Worm (Caenorhabditis elegans) whole organism, young adult: ENCODE measurements around the gene arf-1.

Experiments
- F10E7.11 ChIP-seq: sonication (generic microtip); optimal IDR thresholded peaks from 2 replicates; lab custom pipeline; 2017; ENCODE audit warnings: mild to moderate bottlenecking, missing genetic modification characterization, moderate library complexity, missing compliant biosample characterization
- F33H1.4 ChIP-seq: fragments of 200-800 bp; sonication (Bioruptor generic); IDR thresholded peaks from 2 replicates; pipeline ENCODE4 v1.3.6; 2022; ENCODE audit warnings: missing genetic modification reagents, missing genetic modification characterization, missing compliant biosample characterization
- F39B2.1 ChIP-seq: fragments of 200-800 bp; sonication (Bioruptor generic); IDR thresholded peaks from 2 replicates; pipeline ENCODE4 v1.3.6; 2022; ENCODE audit warnings: missing genetic modification reagents, missing genetic modification characterization, missing compliant biosample characterization
- Y56A3A.18 ChIP-seq: fragments of 200-800 bp; sonication (Bioruptor generic); IDR thresholded peaks from 2 replicates; pipeline ENCODE4 v1.3.6; 2022; ENCODE audit warnings: missing genetic modification reagents, missing genetic modification characterization, missing compliant biosample characterization
- Y67H2A.10 ChIP-seq: fragments of 200-800 bp; sonication (Bioruptor generic); conservative IDR thresholded peaks from 2 replicates; pipeline ENCODE4 v1.3.6; 2022; ENCODE audit warnings: missing genetic modification reagents, missing genetic modification characterization, missing compliant biosample characterization
- ceh-58 ChIP-seq: fragments of 200-800 bp; sonication (Bioruptor generic); IDR thresholded peaks from 2 replicates; pipeline ENCODE4 v1.3.6; 2022; ENCODE audit warnings: missing genetic modification characterization, missing compliant biosample characterization
- chd-7 ChIP-seq: sonication (generic microtip); optimal IDR thresholded peaks from 2 replicates; lab custom pipeline; 2016; ENCODE audit warnings: mild to moderate bottlenecking, missing genetic modification characterization, moderate library complexity, missing compliant biosample characterization
- let-526 ChIP-seq: fragments of 200-800 bp; sonication (Bioruptor generic); IDR thresholded peaks from 2 replicates; pipeline ENCODE4 v1.3.6; 2022; ENCODE audit warnings: missing genetic modification reagents, missing genetic modification characterization, missing compliant biosample characterization
- let-607 ChIP-seq, 2 experiments: fragments of 200-800 bp in 1 of 2; sonication (Bioruptor generic) in 1 of 2; sonication (generic microtip) in 1 of 2; optimal IDR thresholded peaks; 2 replicates each; lab custom pipeline; 2016 to 2018; ENCODE audit warnings: mild to moderate bottlenecking in 2 of 2, missing compliant biosample characterization in 2 of 2, missing genetic modification characterization in 2 of 2, moderate library complexity in 2 of 2, missing genotype in 1 of 2
- nhr-179 ChIP-seq: sonication (generic microtip); optimal IDR thresholded peaks from 2 replicates; lab custom pipeline; 2016; ENCODE audit warnings: mild to moderate bottlenecking, missing genetic modification characterization, missing compliant biosample characterization
- rcor-1 ChIP-seq: fragments of 200-800 bp; sonication (Bioruptor generic); IDR thresholded peaks from 2 replicates; pipeline ENCODE4 v1.3.6; 2022; ENCODE audit warnings: missing genetic modification reagents, missing genetic modification characterization, missing compliant biosample characterization
- snpc-1.1 ChIP-seq: sonication (generic microtip); optimal IDR thresholded peaks from 2 replicates; lab custom pipeline; 2017; ENCODE audit warnings: missing genetic modification characterization, mild to moderate bottlenecking, missing compliant biosample characterization, antibody characterized with exemption, moderate library complexity, missing genotype, missing genetic modification reagents; ENCODE audit not compliant: insufficient read depth
- snpc-4 ChIP-seq, 5 experiments: fragments of 150-350 bp in 1 of 5; sonication (generic microtip) in 4 of 5; optimal IDR thresholded peaks; 2 replicates each; lab custom pipeline; 2014 to 2018; ENCODE audit warnings: missing genetic modification characterization in 5 of 5, missing biosample characterization in 3 of 5, antibody characterized with exemption in 2 of 5, mild to moderate bottlenecking in 2 of 5, missing compliant biosample characterization in 2 of 5, missing genotype in 2 of 5, moderate library complexity in 2 of 5, missing genetic modification reagents in 1 of 5
- unc-62 ChIP-seq: fragments of 150-350 bp; optimal IDR thresholded peaks from 2 replicates; lab custom pipeline; 2014; ENCODE audit warnings: missing biosample characterization, missing genetic modification reagents, missing genetic modification characterization

DNA sequence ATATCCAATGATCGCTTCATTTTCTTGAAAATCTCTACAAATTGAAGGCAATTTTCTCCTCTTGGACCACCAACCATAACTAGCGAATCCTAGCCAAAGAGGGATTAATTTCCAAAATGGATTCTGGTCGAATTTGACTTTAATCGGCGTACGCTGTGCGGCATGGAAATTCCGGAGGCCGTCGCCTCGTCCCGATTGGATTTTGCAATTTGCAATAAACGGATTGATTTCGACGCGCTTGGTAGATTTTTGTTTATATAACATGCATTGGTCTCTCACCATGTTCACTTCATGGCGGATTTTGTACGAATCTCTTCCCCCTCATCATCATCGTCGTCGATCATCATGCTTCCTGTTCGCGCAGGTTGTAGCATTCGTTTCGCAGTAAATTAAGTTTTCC lies 49.0 kb upstream of the arf-1 start:
- TF ChIP-seq rcor-1: no peak
- no peak for TF ChIP-seq let-526
- TF ChIP-seq snpc-1.1 (tag; lab: Kevin White, UChicago): no peak
- no peak for TF ChIP-seq snpc-4 (GFP tag; optimal IDR thresholded peaks at IDR 0.05; lab: Kevin White, UChicago)
- TF ChIP-seq snpc-4 (tag; optimal IDR thresholded peaks at IDR 0.05; lab: Kevin White, UChicago): no peak
- no peak for TF ChIP-seq ceh-58 (GFP tag; lab: Robert Waterston, UW)
- TF ChIP-seq F33H1.4: no peak
- TF ChIP-seq nhr-179 (tag; lab: Kevin White, UChicago): no peak
- no peak for TF ChIP-seq chd-7
- TF ChIP-seq F10E7.11 (tag; lab: Kevin White, UChicago): no peak
- TF ChIP-seq F39B2.1 (GFP tag; lab: Robert Waterston, UW): no peak
- TF ChIP-seq Y67H2A.10 (GFP tag; lab: Robert Waterston, UW): no peak
- TF ChIP-seq Y56A3A.18 (GFP tag; lab: Robert Waterston, UW): no peak
- no peak for TF ChIP-seq let-607 (tag; optimal IDR thresholded peaks at IDR 0.05; lab: Kevin White, UChicago)
- no peak for TF ChIP-seq unc-62
